Worm (Caenorhabditis elegans) whole organism, L3 larva: ENCODE results near the gene pgp-8.

Experiments
- ama-1 ChIP-seq: fragments of 150-350 bp; optimal IDR thresholded peaks from 2 replicates; lab custom pipeline; 2018
- ceh-16 ChIP-seq: sonication (generic microtip); optimal IDR thresholded peaks from 2 replicates; lab custom pipeline; 2017; ENCODE audit warnings: missing biosample characterization, missing genetic modification characterization
- ceh-28 ChIP-seq: fragments of 150-350 bp; optimal IDR thresholded peaks from 2 replicates; lab custom pipeline; 2014; ENCODE audit warnings: missing biosample characterization, missing genetic modification reagents, missing genetic modification characterization
- ceh-82 ChIP-seq: fragments of 150-350 bp; optimal IDR thresholded peaks from 2 replicates; lab custom pipeline; 2014; ENCODE audit warnings: missing biosample characterization, missing genetic modification characterization
- daf-12 ChIP-seq: fragments of 150-350 bp; optimal IDR thresholded peaks from 2 replicates; lab custom pipeline; 2014; ENCODE audit warnings: missing biosample characterization, missing genetic modification reagents, missing genetic modification characterization
- egl-27 ChIP-seq: sonication (generic microtip); optimal IDR thresholded peaks from 4 replicates; lab custom pipeline; 2017; ENCODE audit warnings: missing biosample characterization, missing genetic modification reagents, missing genetic modification characterization
- egl-5 ChIP-seq: fragments of 150-350 bp; optimal IDR thresholded peaks from 2 replicates; lab custom pipeline; 2017; ENCODE audit warnings: missing biosample characterization, missing genetic modification reagents, missing genetic modification characterization, inconsistent platforms
- elt-1 ChIP-seq: fragments of 150-350 bp; optimal IDR thresholded peaks from 2 replicates; lab custom pipeline; 2014; ENCODE audit warnings: missing biosample characterization, missing genetic modification characterization
- elt-2 ChIP-seq: sonication (generic microtip); optimal IDR thresholded peaks from 2 replicates; lab custom pipeline; 2016; ENCODE audit warnings: missing genetic modification reagents, mild to moderate bottlenecking, missing genetic modification characterization, missing compliant biosample characterization
- eor-1 ChIP-seq, 2 experiments: fragments of 150-350 bp; optimal IDR thresholded peaks; 2 replicates each; lab custom pipeline; 2014 to 2018; ENCODE audit warnings: missing biosample characterization in 2 of 2, missing genetic modification characterization in 2 of 2
- fkh-10 ChIP-seq: sonication (generic microtip); optimal IDR thresholded peaks from 2 replicates; lab custom pipeline; 2017; ENCODE audit warnings: missing biosample characterization, missing genetic modification reagents, missing genetic modification characterization
- fos-1 ChIP-seq: fragments of 150-350 bp; optimal IDR thresholded peaks from 2 replicates; lab custom pipeline; 2014; ENCODE audit warnings: missing biosample characterization, missing genetic modification characterization
- jun-1 ChIP-seq: fragments of 150-350 bp; optimal IDR thresholded peaks from 2 replicates; lab custom pipeline; 2014; ENCODE audit warnings: missing biosample characterization, missing genetic modification reagents, missing genetic modification characterization
- lin-15B ChIP-seq: fragments of 150-350 bp; optimal IDR thresholded peaks from 2 replicates; lab custom pipeline; 2014; ENCODE audit warnings: missing biosample characterization, missing genetic modification characterization
- lsy-12 ChIP-seq: sonication (generic microtip); optimal IDR thresholded peaks from 2 replicates; lab custom pipeline; 2016; ENCODE audit warnings: mild to moderate bottlenecking, missing genetic modification characterization, missing compliant biosample characterization
- mdl-1 ChIP-seq: fragments of 150-350 bp; optimal IDR thresholded peaks from 2 replicates; lab custom pipeline; 2014; ENCODE audit warnings: missing biosample characterization, missing genetic modification characterization
- mml-1 ChIP-seq: fragments of 150-350 bp; sonication (generic microtip); optimal IDR thresholded peaks from 3 replicates; lab custom pipeline; 2014; ENCODE audit warnings: missing biosample characterization, missing genetic modification characterization
- nfya-1 ChIP-seq: sonication (generic microtip); optimal IDR thresholded peaks from 2 replicates; lab custom pipeline; 2017; ENCODE audit warnings: missing genetic modification characterization, mild to moderate bottlenecking, missing compliant biosample characterization, antibody characterized with exemption, moderate library complexity; ENCODE audit not compliant: insufficient read depth
- nhr-23 ChIP-seq: fragments of 150-350 bp; optimal IDR thresholded peaks from 2 replicates; lab custom pipeline; 2014; ENCODE audit warnings: missing biosample characterization, missing genetic modification reagents, missing genetic modification characterization
- nhr-25 ChIP-seq: sonication (generic microtip); optimal IDR thresholded peaks from 2 replicates; lab custom pipeline; 2017; ENCODE audit warnings: missing biosample characterization, missing genetic modification characterization
- nhr-28 ChIP-seq: fragments of 150-350 bp; optimal IDR thresholded peaks from 2 replicates; lab custom pipeline; 2014; ENCODE audit warnings: missing biosample characterization, missing genetic modification characterization
- nhr-43 ChIP-seq: sonication (generic microtip); optimal IDR thresholded peaks from 2 replicates; lab custom pipeline; 2016; ENCODE audit warnings: mild to moderate bottlenecking, missing genetic modification characterization, missing compliant biosample characterization; ENCODE audit not compliant: poor library complexity, severe bottlenecking
- pha-4 ChIP-seq: fragments of 150-350 bp; optimal IDR thresholded peaks from 2 replicates; lab custom pipeline; 2014; ENCODE audit warnings: missing biosample characterization, missing genetic modification reagents, missing genetic modification characterization
- pqm-1 ChIP-seq: fragments of 150-350 bp; optimal IDR thresholded peaks from 2 replicates; lab custom pipeline; 2017; ENCODE audit warnings: missing biosample characterization, missing genetic modification characterization, inconsistent platforms
- sea-2 ChIP-seq: fragments of 150-350 bp; sonication (generic microtip); optimal IDR thresholded peaks from 4 replicates; lab custom pipeline; 2014; ENCODE audit warnings: missing biosample characterization, missing genetic modification reagents, missing genetic modification characterization
- skn-1 ChIP-seq: fragments of 150-350 bp; optimal IDR thresholded peaks from 2 replicates; lab custom pipeline; 2014; ENCODE audit warnings: missing biosample characterization, missing genetic modification characterization
- snpc-4 ChIP-seq: fragments of 150-350 bp; optimal IDR thresholded peaks from 2 replicates; lab custom pipeline; 2014; ENCODE audit warnings: missing biosample characterization, missing genetic modification characterization
- tbx-2 ChIP-seq: sonication (generic microtip); optimal IDR thresholded peaks from 2 replicates; lab custom pipeline; 2016; ENCODE audit warnings: mild to moderate bottlenecking, missing genetic modification characterization, missing compliant biosample characterization
- unc-62 ChIP-seq: fragments of 150-350 bp; sonication (generic microtip); optimal IDR thresholded peaks from 4 replicates; lab custom pipeline; 2014; ENCODE audit warnings: missing biosample characterization, missing genetic modification reagents, missing genetic modification characterization
- zag-1 ChIP-seq: fragments of 150-350 bp; optimal IDR thresholded peaks from 2 replicates; lab custom pipeline; 2014; ENCODE audit warnings: missing biosample characterization, missing genetic modification characterization
- ztf-11 ChIP-seq: fragments of 150-350 bp; optimal IDR thresholded peaks from 2 replicates; lab custom pipeline; 2014; ENCODE audit warnings: missing biosample characterization, missing genetic modification characterization

Gene pgp-8

ce11 chrX:10864322-10864721 lies at the start of gene pgp-8:
Gene pgp-8 (minus strand): TSS chrX:10864422.
- TF ChIP-seq elt-2 (no peak), nhr-28 (tag; lab: Kevin White, UChicago) (no peak), elt-1 (tag; lab: Kevin White, UChicago) (no peak), pha-4 (tag; lab: Kevin White, UChicago) (no peak), lsy-12 (no peak)

ce11 chrX:10913981-10914380 lies 49.8 kb upstream of the pgp-8 start, which contains the start of gene F47B10.9:
Gene F47B10.9 (minus strand): TSS chrX:10914081.
- TF ChIP-seq snpc-4 (tag; lab: Kevin White, UChicago) = no peak

- TF ChIP-seq fos-1 (tag; lab: Kevin White, UChicago) (no peak), elt-1 (tag; lab: Kevin White, UChicago) (no peak), fkh-10 (no peak), pqm-1 (tag; lab: Kevin White, UChicago) (no peak), ceh-28 (no peak), sea-2 (GFP tag; lab: Kevin White, UChicago) (no peak)
- TF ChIP-seq, all 47 proteins: peak for 0
Measured at ce11 chrX:10910716-10911115, 46.5 kb upstream of the pgp-8 start, which contains the start of gene F47B10.8. Gene F47B10.8 (minus strand): TSS chrX:10910816.

ce11 chrX:10909661-10910060 lies 45.4 kb upstream of the pgp-8 start:
- peak; percentile 35 for TF ChIP-seq egl-5
- TF ChIP-seq nfya-1 (tag; lab: Kevin White, UChicago) = peak; percentile 30
- TF ChIP-seq mml-1 (tag; lab: Kevin White, UChicago) = no peak
- TF ChIP-seq, all 47 proteins: peak for 2

ce11 chrX:10907418-10907817 lies 43.2 kb upstream of the pgp-8 start:
- TF ChIP-seq egl-27 (tag; lab: Kevin White, UChicago) = no peak
- peak; percentile 63 for TF ChIP-seq egl-5

- TF ChIP-seq ceh-16 = no peak
- TF ChIP-seq nhr-28 (tag; lab: Kevin White, UChicago) = no peak
- TF ChIP-seq ama-1 = no peak
- no peak for TF ChIP-seq zag-1
- TF ChIP-seq eor-1 (tag; optimal IDR thresholded peaks at IDR 0.05; lab: Kevin White, UChicago) = no peak
- TF ChIP-seq elt-2 = peak; percentile 27
- no peak for TF ChIP-seq nhr-43 (tag; lab: Kevin White, UChicago)
- TF ChIP-seq nhr-23 (tag; lab: Kevin White, UChicago) = peak; percentile 16
- TF ChIP-seq daf-12 (tag; lab: Kevin White, UChicago) = no peak
Measured at ce11 chrX:10903416-10903815, 39.2 kb upstream of the pgp-8 start.

ce11 chrX:10902723-10903322 lies 38.6 kb upstream of the pgp-8 start, which contains the start of gene acbp-3:
Gene acbp-3 (plus strand): TSS chrX:10903272.
- TF ChIP-seq nhr-23 (tag; lab: Kevin White, UChicago) = peak; percentile 84
- TF ChIP-seq ama-1 = no peak
- no peak for TF ChIP-seq unc-62 (GFP tag; lab: Kevin White, UChicago)
- TF ChIP-seq skn-1 (tag; lab: Kevin White, UChicago) = no peak
- TF ChIP-seq nhr-28 (tag; lab: Kevin White, UChicago) = no peak
- no peak for TF ChIP-seq ceh-82
- no peak for TF ChIP-seq nhr-25 (tag; lab: Kevin White, UChicago)
- TF ChIP-seq daf-12 (tag; lab: Kevin White, UChicago) = no peak

- TF ChIP-seq pqm-1 (tag; lab: Kevin White, UChicago) = peak; percentile 92
- peak; percentile 16 for TF ChIP-seq pha-4 (tag; lab: Kevin White, UChicago)
- no peak for TF ChIP-seq fos-1 (tag; lab: Kevin White, UChicago)
- no peak for TF ChIP-seq tbx-2
- no peak for TF ChIP-seq ceh-16
- TF ChIP-seq ztf-11 (tag; lab: Kevin White, UChicago) = no peak
- no peak for TF ChIP-seq lin-15B (tag; lab: Kevin White, UChicago)
- no peak for TF ChIP-seq unc-62 (GFP tag; lab: Kevin White, UChicago)
- TF ChIP-seq mdl-1 = no peak
- TF ChIP-seq skn-1 (tag; lab: Kevin White, UChicago) = no peak
- TF ChIP-seq ama-1 = no peak
- no peak for TF ChIP-seq zag-1
- peak; percentile 90 for TF ChIP-seq elt-2
- TF ChIP-seq ceh-28 = no peak
- TF ChIP-seq jun-1 (tag; lab: Kevin White, UChicago) = peak; percentile 31
Measured at ce11 chrX:10901766-10902165, 37.5 kb upstream of the pgp-8 start.
